Fruit fly (Drosophila melanogaster): ENCODE results near the gene Hsp22.

DNA sequence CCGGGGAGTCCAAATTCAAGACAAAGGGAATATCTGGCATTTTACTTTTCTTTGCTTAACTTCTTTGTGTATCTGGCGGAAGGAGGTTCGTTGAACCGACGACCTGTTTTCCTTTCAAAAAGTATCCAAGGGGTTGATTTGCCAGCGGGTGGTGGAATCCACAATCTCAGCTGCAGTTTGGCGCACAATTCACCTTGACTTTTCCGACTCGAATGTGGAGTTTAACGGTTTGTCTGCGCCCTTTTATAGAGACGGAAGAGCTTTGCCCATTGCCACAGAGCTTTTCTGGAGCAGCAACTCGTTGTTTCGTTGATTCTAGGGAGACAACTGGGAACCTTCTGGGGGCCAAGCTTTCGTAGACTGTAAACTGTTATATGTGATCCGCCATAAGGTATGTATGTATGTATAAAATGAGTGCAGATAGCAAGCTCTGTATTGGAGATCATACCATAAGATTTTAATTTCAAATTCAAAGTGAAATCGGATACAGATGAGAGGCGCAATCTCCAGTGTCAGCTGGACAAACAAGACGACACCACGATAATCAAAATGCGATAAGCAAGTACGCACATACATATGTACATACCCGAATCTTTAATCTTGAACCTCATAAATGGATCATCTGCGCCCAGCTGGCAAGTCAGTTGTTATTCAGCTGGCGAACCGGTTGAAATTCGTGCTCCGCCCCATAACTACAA is at the start of gene Hsp22, which contains the start of the genes Hsp67Bc and CG4456:
- TF ChIP-seq jim (GFP tag; optimal IDR thresholded peaks at IDR 0.05) (no peak), fru (GFP tag; optimal IDR thresholded peaks at IDR 0.05) (no peak), psq (GFP tag; optimal IDR thresholded peaks at IDR 0.05) (no peak), sage (GFP tag; optimal IDR thresholded peaks at IDR 0.05) (no peak), Hnf4 (GFP tag; optimal IDR thresholded peaks at IDR 0.05) (no peak), Abd-B (GFP tag; optimal IDR thresholded peaks at IDR 0.05) (no peak), lola (GFP tag; optimal IDR thresholded peaks at IDR 0.05) (no peak), OdsH (GFP tag; optimal IDR thresholded peaks at IDR 0.05) (no peak), Hr78 (GFP tag; optimal IDR thresholded peaks at IDR 0.05) (no peak), br (GFP tag; optimal IDR thresholded peaks at IDR 0.05) (no peak), h (GFP tag; optimal IDR thresholded peaks at IDR 0.05) (no peak), GATAd (GFP tag; optimal IDR thresholded peaks at IDR 0.05) (no peak), foxo (GFP tag; optimal IDR thresholded peaks at IDR 0.05) (no peak)

Data from whole organism, wandering third instar larva.